Fruit fly (Drosophila melanogaster) whole organism, embryonic: ENCODE measurements around the gene CG13074.

Experiments used
- Abd-B ChIP-seq: fragments of 200-800 bp; sonication (Bioruptor generic); optimal IDR thresholded peaks from 2 replicates; lab custom pipeline; 2018; ENCODE audit warnings: missing biosample characterization, mild to moderate bottlenecking, missing genetic modification characterization, moderate library complexity
- Asciz ChIP-seq: fragments of 200-800 bp; sonication (Bioruptor generic); optimal IDR thresholded peaks from 2 replicates; lab custom pipeline; 2017; ENCODE audit warnings: missing biosample characterization, mild to moderate bottlenecking, missing genetic modification characterization, missing genetic modification reagents
- Atf-2 ChIP-seq: fragments of 200-800 bp; sonication (Bioruptor generic); optimal IDR thresholded peaks from 2 replicates; lab custom pipeline; 2016; ENCODE audit warnings: missing biosample characterization, missing genetic modification characterization
- Blimp-1 ChIP-seq: fragments of 200-800 bp; sonication (Bioruptor generic); optimal IDR thresholded peaks from 3 replicates; lab custom pipeline; 2018; ENCODE audit warnings: missing biosample characterization, missing genetic modification characterization, mild to moderate bottlenecking, moderate library complexity, missing genetic modification reagents
- BtbVII ChIP-seq: fragments of 200-800 bp; sonication (Bioruptor generic); optimal IDR thresholded peaks from 3 replicates; lab custom pipeline; 2017; ENCODE audit warnings: missing biosample characterization, mild to moderate bottlenecking, missing genetic modification characterization
- CG11085 ChIP-seq: fragments of 200-800 bp; sonication (Bioruptor generic); IDR thresholded peaks from 2 replicates; pipeline ENCODE4 v1.3.6; 2022; ENCODE audit warnings: missing biosample characterization, missing genetic modification characterization
- CG11504 ChIP-seq: fragments of 200-800 bp; sonication (Bioruptor generic); optimal IDR thresholded peaks from 3 replicates; lab custom pipeline; 2019; ENCODE audit warnings: missing biosample characterization, mild to moderate bottlenecking, missing genetic modification characterization, moderate library complexity
- CG11696 ChIP-seq: fragments of 200-800 bp; sonication (Bioruptor generic); IDR thresholded peaks from 2 replicates; pipeline ENCODE4 v1.3.6; 2022; ENCODE audit warnings: missing biosample characterization, missing genetic modification characterization
- CG11723 ChIP-seq: fragments of 200-800 bp; sonication (Bioruptor generic); optimal IDR thresholded peaks from 2 replicates; lab custom pipeline; 2017; ENCODE audit warnings: missing biosample characterization, mild to moderate bottlenecking, missing genetic modification characterization
- CG12155 ChIP-seq: fragments of 200-800 bp; sonication (Bioruptor generic); optimal IDR thresholded peaks from 3 replicates; lab custom pipeline; 2016; ENCODE audit warnings: missing biosample characterization, missing genetic modification characterization
- CG12942 ChIP-seq: fragments of 200-800 bp; sonication (Bioruptor generic); optimal IDR thresholded peaks from 3 replicates; lab custom pipeline; 2016; ENCODE audit warnings: missing biosample characterization, missing genetic modification characterization
- CG14441 ChIP-seq: fragments of 200-800 bp; sonication (Bioruptor generic); IDR thresholded peaks from 2 replicates; pipeline ENCODE4 v1.3.6; 2022; ENCODE audit warnings: missing biosample characterization, missing genetic modification characterization
- CG14965 ChIP-seq: fragments of 200-800 bp; sonication (Bioruptor generic); optimal IDR thresholded peaks from 2 replicates; lab custom pipeline; 2016; ENCODE audit warnings: missing biosample characterization, missing genetic modification characterization, borderline replicate concordance
- CG15479 ChIP-seq: fragments of 200-800 bp; sonication (Bioruptor generic); optimal IDR thresholded peaks from 3 replicates; lab custom pipeline; 2019; ENCODE audit warnings: missing biosample characterization, mild to moderate bottlenecking, missing genetic modification characterization, moderate library complexity
- CG16863 ChIP-seq: fragments of 200-800 bp; sonication (Bioruptor generic); optimal IDR thresholded peaks from 3 replicates; lab custom pipeline; 2016; ENCODE audit warnings: missing biosample characterization, missing genetic modification characterization
- CG18764 ChIP-seq: fragments of 200-800 bp; sonication (Bioruptor generic); optimal IDR thresholded peaks from 3 replicates; lab custom pipeline; 2016; ENCODE audit warnings: missing biosample characterization, missing genetic modification characterization
- CG4854 ChIP-seq: fragments of 200-800 bp; sonication (Bioruptor generic); optimal IDR thresholded peaks from 2 replicates; lab custom pipeline; 2016; ENCODE audit warnings: missing biosample characterization, missing genetic modification characterization, inconsistent platforms
- CG7786 ChIP-seq: fragments of 200-800 bp; sonication (Bioruptor generic); optimal IDR thresholded peaks from 2 replicates; lab custom pipeline; 2016; ENCODE audit warnings: missing biosample characterization, missing genetic modification characterization
- CG8281 ChIP-seq: fragments of 200-800 bp; sonication (Bioruptor generic); optimal IDR thresholded peaks from 2 replicates; lab custom pipeline; 2018; ENCODE audit warnings: missing biosample characterization, mild to moderate bottlenecking, missing genetic modification characterization, moderate library complexity
- Ets65A ChIP-seq: fragments of 200-800 bp; sonication (Bioruptor generic); peaks from one replicate; lab custom pipeline; 2016; ENCODE audit warnings: missing biosample characterization, missing genetic modification characterization
- Gsc ChIP-seq: fragments of 200-800 bp; sonication (Bioruptor generic); IDR thresholded peaks from 2 replicates; pipeline ENCODE4 v1.3.6; 2022; ENCODE audit warnings: missing biosample characterization, missing genetic modification characterization
- HLH4C ChIP-seq: fragments of 200-800 bp; sonication (Bioruptor generic); IDR thresholded peaks from 3 replicates; pipeline ENCODE4 v1.3.6; 2022; ENCODE audit warnings: missing biosample characterization, missing genetic modification characterization; ENCODE audit not compliant: partially characterized antibody
- Hmr ChIP-seq: fragments of 200-800 bp; sonication (Bioruptor generic); optimal IDR thresholded peaks from 3 replicates; lab custom pipeline; 2017; ENCODE audit warnings: mild to moderate bottlenecking, missing biosample characterization, missing genetic modification reagents, missing genetic modification characterization
- Hsf ChIP-seq: fragments of 200-800 bp; sonication (Bioruptor generic); optimal IDR thresholded peaks from 3 replicates; lab custom pipeline; 2016; ENCODE audit warnings: missing biosample characterization, missing genetic modification characterization
- Lhr ChIP-seq: fragments of 200-800 bp; sonication (Bioruptor generic); optimal IDR thresholded peaks from 3 replicates; lab custom pipeline; 2017; ENCODE audit warnings: mild to moderate bottlenecking, missing biosample characterization, missing genetic modification reagents, missing genetic modification characterization
- Med ChIP-seq: fragments of 200-800 bp; sonication (Bioruptor generic); peaks from one replicate; lab custom pipeline; 2016; ENCODE audit warnings: missing biosample characterization, missing genetic modification characterization, mild to moderate bottlenecking, inconsistent platforms, moderate library complexity
- NC2α ChIP-seq: fragments of 200-800 bp; sonication (Bioruptor generic); optimal IDR thresholded peaks from 2 replicates; lab custom pipeline; 2016; ENCODE audit warnings: missing biosample characterization, missing genetic modification characterization
- PHDP ChIP-seq: fragments of 200-800 bp; sonication (Bioruptor generic); optimal IDR thresholded peaks from 3 replicates; lab custom pipeline; 2018; ENCODE audit warnings: missing biosample characterization, mild to moderate bottlenecking, missing genetic modification characterization, moderate library complexity
- Pdp1 ChIP-seq, 2 experiments: fragments of 200-800 bp; sonication (Bioruptor generic); optimal IDR thresholded peaks; 3 replicates each; lab custom pipeline; 2016; ENCODE audit warnings: missing biosample characterization in 2 of 2, missing genetic modification characterization in 2 of 2, mild to moderate bottlenecking in 1 of 2, moderate library complexity in 1 of 2
- Sox100B ChIP-seq: fragments of 200-800 bp; sonication (Bioruptor generic); optimal IDR thresholded peaks from 3 replicates; lab custom pipeline; 2018; ENCODE audit warnings: missing biosample characterization, mild to moderate bottlenecking, missing genetic modification characterization
- Xrp1 ChIP-seq: fragments of 200-800 bp; sonication (Bioruptor generic); IDR thresholded peaks from 2 replicates; pipeline ENCODE4 v1.3.6; 2022; ENCODE audit warnings: missing biosample characterization, missing genetic modification characterization
- ac ChIP-seq: fragments of 200-800 bp; sonication (Bioruptor generic); optimal IDR thresholded peaks from 3 replicates; lab custom pipeline; 2017; ENCODE audit warnings: missing biosample characterization, mild to moderate bottlenecking, missing genetic modification characterization
- bigmax ChIP-seq: fragments of 200-800 bp; sonication (Bioruptor generic); optimal IDR thresholded peaks from 2 replicates; lab custom pipeline; 2018; ENCODE audit warnings: missing biosample characterization, mild to moderate bottlenecking, missing genetic modification characterization
- chinmo ChIP-seq: fragments of 200-800 bp; sonication (Bioruptor generic); IDR thresholded peaks from 4 replicates; pipeline ENCODE4 v1.3.6; 2022; ENCODE audit warnings: missing biosample characterization, missing genetic modification characterization; ENCODE audit not compliant: partially characterized antibody
- dati ChIP-seq: fragments of 200-800 bp; sonication (Bioruptor generic); IDR thresholded peaks from 2 replicates; pipeline ENCODE4 v1.3.6; 2022; ENCODE audit warnings: missing biosample characterization, missing genetic modification characterization
- disco-r ChIP-seq: fragments of 200-800 bp; sonication (Bioruptor generic); optimal IDR thresholded peaks from 2 replicates; lab custom pipeline; 2016; ENCODE audit warnings: missing biosample characterization, missing genetic modification characterization
- dmrt99B ChIP-seq: fragments of 200-800 bp; sonication (Bioruptor generic); optimal IDR thresholded peaks from 2 replicates; lab custom pipeline; 2018; ENCODE audit warnings: missing biosample characterization, mild to moderate bottlenecking, missing genetic modification characterization, moderate library complexity
- dysf ChIP-seq: fragments of 200-800 bp; sonication (Bioruptor generic); IDR thresholded peaks from 3 replicates; pipeline ENCODE4 v1.3.6; 2022; ENCODE audit warnings: missing biosample characterization, missing genetic modification characterization
- en ChIP-seq: fragments of 200-800 bp; sonication (Bioruptor generic); optimal IDR thresholded peaks from 2 replicates; lab custom pipeline; 2016; ENCODE audit warnings: missing biosample characterization, missing genetic modification characterization
- ken ChIP-seq: fragments of 200-800 bp; sonication (Bioruptor generic); IDR thresholded peaks from 3 replicates; pipeline ENCODE4 v1.3.6; 2022; ENCODE audit warnings: missing biosample characterization, missing genetic modification characterization
- lab ChIP-seq: fragments of 200-800 bp; sonication (Bioruptor generic); optimal IDR thresholded peaks from 3 replicates; lab custom pipeline; 2017; ENCODE audit warnings: missing biosample characterization, missing genetic modification characterization, mild to moderate bottlenecking, moderate library complexity, missing genetic modification reagents
- otp ChIP-seq: fragments of 200-800 bp; sonication (Bioruptor generic); IDR thresholded peaks from 3 replicates; pipeline ENCODE4, ENCODE4 v1.3.6; 2022; ENCODE audit warnings: missing biosample characterization, missing genetic modification characterization
- pfk ChIP-seq: fragments of 200-800 bp; sonication (Bioruptor generic); optimal IDR thresholded peaks from 2 replicates; lab custom pipeline; 2018; ENCODE audit warnings: missing biosample characterization, mild to moderate bottlenecking, missing genetic modification characterization, moderate library complexity
- sens ChIP-seq: fragments of 200-800 bp; sonication (Bioruptor generic); peaks from one replicate; lab custom pipeline; 2016; ENCODE audit warnings: missing biosample characterization, missing genetic modification characterization
- ssp ChIP-seq: fragments of 200-800 bp; sonication (Bioruptor generic); IDR thresholded peaks from 2 replicates; pipeline ENCODE4 v1.3.6; 2022; ENCODE audit warnings: missing biosample characterization, missing genetic modification characterization
- tio ChIP-seq: fragments of 200-800 bp; sonication (Bioruptor generic); optimal IDR thresholded peaks from 2 replicates; lab custom pipeline; 2017; ENCODE audit warnings: missing biosample characterization, missing genetic modification characterization, inconsistent platforms
- wor ChIP-seq: fragments of 200-800 bp; sonication (Bioruptor generic); IDR thresholded peaks from 2 replicates; pipeline ENCODE4 v1.3.6; 2022; ENCODE audit warnings: missing biosample characterization, missing genetic modification characterization

Gene CG13074

dm6 chr3L:16060806-16061600 lies 36.3 kb downstream of the CG13074 start (continued):
- TF ChIP-seq CG12942 (GFP tag; lab: Kevin White, UChicago): no peak
- no peak for TF ChIP-seq dati
- no peak for TF ChIP-seq HLH4C (GFP tag; lab: Robert Waterston, UW)
- TF ChIP-seq BtbVII (GFP tag; lab: Kevin White, UChicago): no peak
- peak; percentile 58 for TF ChIP-seq PHDP (tag; lab: Kevin White, UChicago)
- peak; percentile 74 for TF ChIP-seq Sox100B (GFP tag; lab: Kevin White, UChicago)
- no peak for TF ChIP-seq ac (GFP tag; lab: Kevin White, UChicago)
- no peak for TF ChIP-seq dmrt99B
- TF ChIP-seq wor (GFP tag; lab: Robert Waterston, UW): no peak
- peak; percentile 38 for TF ChIP-seq CG12155 (GFP tag; lab: Kevin White, UChicago)
- peak; percentile 50 for TF ChIP-seq lab (GFP tag; lab: Kevin White, UChicago)
- no peak for TF ChIP-seq CG16863 (GFP tag; lab: Kevin White, UChicago)
- no peak for TF ChIP-seq ssp (GFP tag; lab: Robert Waterston, UW)
- TF ChIP-seq CG4854: no peak
- TF ChIP-seq CG14965 (GFP tag; lab: Kevin White, UChicago): no peak
- no peak for TF ChIP-seq Gsc (GFP tag; lab: Robert Waterston, UW)
- TF ChIP-seq NC2α (GFP tag; lab: Kevin White, UChicago): no peak
- TF ChIP-seq ken (GFP tag; lab: Robert Waterston, UW): 0 out of 3 replicates have a peak, but pooled peaks have one; percentile 33
- peak; percentile 8 for TF ChIP-seq disco-r (GFP tag; lab: Kevin White, UChicago)
- TF ChIP-seq pfk (GFP tag; lab: Kevin White, UChicago): no peak
- no peak for TF ChIP-seq en (GFP tag; lab: Kevin White, UChicago)
- TF ChIP-seq Hmr (GFP tag; lab: Kevin White, UChicago): peak; percentile 53
- TF ChIP-seq dysf (GFP tag; lab: Robert Waterston, UW): peak; percentile 46; the same call in 1 of the 3 replicates
- no peak for TF ChIP-seq CG11085 (GFP tag; lab: Robert Waterston, UW)
- TF ChIP-seq CG11696 (GFP tag; lab: Robert Waterston, UW): 0 out of 2 replicates have a peak, but pooled peaks have one; percentile 14
- peak; percentile 40 for TF ChIP-seq CG11723 (GFP tag; lab: Kevin White, UChicago)
- no peak for TF ChIP-seq CG14441 (GFP tag; lab: Robert Waterston, UW)
- no peak for TF ChIP-seq Lhr (GFP tag; lab: Kevin White, UChicago)
- peak; percentile 20 for TF ChIP-seq Atf-2 (GFP tag; lab: Kevin White, UChicago)
- no peak for TF ChIP-seq CG15479
- peak; percentile 44 for TF ChIP-seq Hsf

- TF ChIP-seq tio (peak; percentile 0), bigmax (GFP tag; lab: Kevin White, UChicago) (no peak), Abd-B (no peak), Blimp-1 (GFP tag; lab: Kevin White, UChicago) (peak; percentile 61), Xrp1 (GFP tag; lab: Robert Waterston, UW) (peak; percentile 67), CG11504 (tag; lab: Kevin White, UChicago) (peak; percentile 9), Med (GFP tag; lab: Kevin White, UChicago) (peak; percentile 56), CG8281 (tag; lab: Kevin White, UChicago) (peak; percentile 3), ac (GFP tag; lab: Kevin White, UChicago) (peak; percentile 29), CG14441 (GFP tag; lab: Robert Waterston, UW) (no peak), CG7786 (GFP tag; lab: Kevin White, UChicago) (no peak), Asciz (GFP tag; lab: Kevin White, UChicago) (peak; percentile 49), chinmo (GFP tag; lab: Robert Waterston, UW) (0 out of 4 replicates have a peak, but pooled peaks have one; percentile 72), Pdp1 (GFP tag; optimal IDR thresholded peaks at IDR 0.05; lab: Kevin White, UChicago) (peak in 1 of 2 experiments; percentile 55), Ets65A (no peak), sens (GFP tag; lab: Kevin White, UChicago) (peak; percentile 86), otp (GFP tag; lab: Robert Waterston, UW) (no peak), CG18764 (GFP tag; lab: Kevin White, UChicago) (peak; percentile 25)
Measured at dm6 chr3L:16056101-16056891, 41.0 kb downstream of the CG13074 start.
